Fruit fly (Drosophila melanogaster): Measurements from ENCODE around the gene CG32486.

The CG32486 gene

dm6 chr3L:3081146-3081872 is 10.7 kb upstream of the CG32486 start (continued):
- TF ChIP-seq D19A (tag; optimal IDR thresholded peaks at IDR 0.05) (peak; percentile 95), CG10543 (GFP tag; optimal IDR thresholded peaks at IDR 0.05) (peak; percentile 99), Kr (GFP tag; optimal IDR thresholded peaks at IDR 0.05) (no peak), Gsc (GFP tag; IDR thresholded peaks at IDR 0.05) (no peak), MESR4 (GFP tag; optimal IDR thresholded peaks at IDR 0.05) (peak; percentile 87), Scr (GFP tag; IDR thresholded peaks at IDR 0.05; ENCODE audit: partially characterized antibody) (peak; percentile 68), abd-A (tag; optimal IDR thresholded peaks at IDR 0.05) (peak; percentile 87), mld (GFP tag; IDR thresholded peaks at IDR 0.05; ENCODE audit: partially characterized antibody) (peak; percentile 72; the same call in 1 of the 3 replicates), CG6791 (GFP tag; IDR thresholded peaks at IDR 0.05; ENCODE audit: partially characterized antibody) (peak; percentile 80; the same call in 2 of the 3 replicates), Fer1 (GFP tag; optimal IDR thresholded peaks at IDR 0.05) (peak; percentile 99), Trl (optimal IDR thresholded peaks at IDR 0.05) (peak; percentile 83 to 86), Trl (GFP tag; optimal IDR thresholded peaks at IDR 0.05) (peak; percentile 97), CG10321 (GFP tag; IDR thresholded peaks at IDR 0.05) (peak; percentile 88), al (GFP tag; IDR thresholded peaks at IDR 0.05) (peak; percentile 98), jigr1 (GFP tag; IDR thresholded peaks at IDR 0.05) (peak; percentile 93), CG4617 (GFP tag; optimal IDR thresholded peaks at IDR 0.05; ENCODE audit: borderline replicate concordance) (peak; percentile 97), tgo (GFP tag; IDR thresholded peaks at IDR 0.05) (peak; percentile 98), CG17802 (tag; optimal IDR thresholded peaks at IDR 0.05) (peak; percentile 91), CG12942 (GFP tag; optimal IDR thresholded peaks at IDR 0.05) (peak; percentile 98), Sox100B (GFP tag; optimal IDR thresholded peaks at IDR 0.05) (peak; percentile 97), wek (GFP tag; optimal IDR thresholded peaks at IDR 0.05) (peak; percentile 93), CG10565 (GFP tag; optimal IDR thresholded peaks at IDR 0.05) (peak; percentile 91), gfzf (GFP tag; optimal IDR thresholded peaks at IDR 0.05) (peak; percentile 12), Six4 (GFP tag; optimal IDR thresholded peaks at IDR 0.05) (peak; percentile 99), tx (GFP tag; optimal IDR thresholded peaks at IDR 0.05) (peak; percentile 96), bowl (GFP tag; IDR thresholded peaks at IDR 0.05) (peak; percentile 97), stwl (tag; optimal IDR thresholded peaks at IDR 0.05) (peak; percentile 68), Poxn (GFP tag; IDR thresholded peaks at IDR 0.05) (peak; percentile 94), CG30020 (tag; optimal IDR thresholded peaks at IDR 0.05) (peak; percentile 80), Antp (GFP tag; optimal IDR thresholded peaks at IDR 0.05) (peak; percentile 94), CG6254 (GFP tag; optimal IDR thresholded peaks at IDR 0.05) (peak; percentile 97), PHDP (tag; optimal IDR thresholded peaks at IDR 0.05) (peak; percentile 99), CG16779 (GFP tag; IDR thresholded peaks at IDR 0.05) (peak; percentile 97), CG1024 (GFP tag; IDR thresholded peaks at IDR 0.05) (peak; percentile 95), CG1233 (GFP tag; optimal IDR thresholded peaks at IDR 0.05) (peak; percentile 97), grn (GFP tag; optimal IDR thresholded peaks at IDR 0.05) (peak; percentile 90), row (GFP tag; IDR thresholded peaks at IDR 0.05) (peak; percentile 100), CG1602 (GFP tag; optimal IDR thresholded peaks at IDR 0.05) (peak; percentile 97), Sox102F (GFP tag; optimal IDR thresholded peaks at IDR 0.05) (peak; percentile 99), zf30C (GFP tag; optimal IDR thresholded peaks at IDR 0.05) (peak; percentile 44), Oli (tag; optimal IDR thresholded peaks at IDR 0.05) (peak; percentile 99), CG3281 (GFP tag; optimal IDR thresholded peaks at IDR 0.05) (peak; percentile 99), CG4282 (GFP tag; optimal IDR thresholded peaks at IDR 0.05) (peak; percentile 96), crc (GFP tag; optimal IDR thresholded peaks at IDR 0.05) (peak; percentile 92), dmrt11E (tag; optimal IDR thresholded peaks at IDR 0.05) (peak; percentile 97), Dek (tag; optimal IDR thresholded peaks at IDR 0.05) (peak; percentile 98), Bdp1 (GFP tag; optimal IDR thresholded peaks at IDR 0.05) (peak; percentile 92), Xbp1 (GFP tag; optimal IDR thresholded peaks at IDR 0.05) (peak; percentile 99), bsh (GFP tag; optimal IDR thresholded peaks at IDR 0.05) (peak; percentile 98 to 99)

Measured in whole organism, embryonic.